Fruit fly (Drosophila melanogaster): ENCODE measurements around the gene CG5506.

DNA sequence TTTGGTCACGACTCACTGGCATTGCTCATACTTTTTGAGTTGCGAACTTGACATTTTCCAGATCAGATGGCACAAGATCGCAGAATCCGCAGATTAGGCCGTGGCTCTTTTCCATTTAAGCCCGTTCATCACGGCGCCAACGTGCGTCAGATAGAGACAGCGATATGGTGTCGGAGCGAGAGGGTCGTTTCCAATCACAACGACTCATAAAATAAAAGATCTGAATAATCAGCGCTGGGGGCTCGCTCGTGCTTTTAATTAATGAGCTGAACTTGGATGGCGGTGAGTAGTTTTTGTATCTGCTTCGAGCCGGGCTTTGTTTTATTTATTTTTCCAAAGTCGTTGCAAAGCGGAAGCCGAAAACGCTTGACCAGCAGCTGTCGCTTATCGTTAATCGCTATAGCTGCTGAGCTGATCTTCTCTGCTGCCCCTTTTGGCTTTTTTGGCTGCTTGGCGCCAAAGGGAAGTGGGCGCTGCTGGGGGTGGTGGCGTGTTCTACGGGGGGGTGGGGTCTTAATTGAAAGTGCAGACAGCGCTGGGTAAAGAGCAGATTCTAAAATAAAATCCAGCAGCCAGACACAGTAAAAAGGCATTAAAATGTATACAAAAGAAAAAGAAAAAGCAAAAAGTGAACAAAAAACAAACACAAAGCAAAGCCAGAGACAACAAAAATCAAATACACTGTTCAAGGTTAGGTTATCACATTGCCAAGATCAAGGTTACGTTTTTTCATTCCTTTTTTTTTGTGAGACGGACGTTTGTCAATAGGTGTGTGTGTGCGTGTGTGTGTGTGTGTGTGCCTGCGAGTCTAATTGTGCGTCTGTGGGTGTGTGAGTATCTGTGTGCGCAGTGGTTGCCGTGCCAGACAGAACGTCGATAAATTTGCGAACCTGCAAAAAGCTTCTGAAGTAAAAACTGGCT lies 38.3 kb upstream of the CG5506 start:
- no peak for TF ChIP-seq Met (GFP tag; optimal IDR thresholded peaks at IDR 0.05)
- TF ChIP-seq CG6792 (GFP tag; optimal IDR thresholded peaks at IDR 0.05): no peak
- TF ChIP-seq CG8119 (GFP tag; IDR thresholded peaks at IDR 0.05): no peak
- TF ChIP-seq svp (GFP tag): peak; percentile 69
- TF ChIP-seq CG6163 (GFP tag; IDR thresholded peaks at IDR 0.05): no peak

Data from whole organism, prepupa.